Fruit fly (Drosophila melanogaster): Measurements from ENCODE around the gene CG15754.

CG15754 gene

dm6 chrX:13572382-13572781, 44.6 kb downstream of the CG15754 start (continued):
- TF ChIP-seq CG10209 (GFP tag; optimal IDR thresholded peaks at IDR 0.05) (peak; percentile 47), Hmx (GFP tag; optimal IDR thresholded peaks at IDR 0.05) (no peak), al (GFP tag; IDR thresholded peaks at IDR 0.05) (peak; percentile 30; the same call in 1 of the 2 replicates), TFAM (GFP tag; optimal IDR thresholded peaks at IDR 0.05) (no peak), pan (optimal IDR thresholded peaks at IDR 0.05) (no peak), pan (GFP tag; optimal IDR thresholded peaks at IDR 0.05 in 1 of 2, IDR thresholded peaks at IDR 0.05 in 1 of 2) (peak in 1 of 2 experiments; percentile 6), Myb (GFP tag; optimal IDR thresholded peaks at IDR 0.05) (peak; percentile 28), tap (tag; optimal IDR thresholded peaks at IDR 0.05) (peak; percentile 22), Med (GFP tag) (peak; percentile 88), bbx (GFP tag; IDR thresholded peaks at IDR 0.05; ENCODE audit: partially characterized antibody) (no peak), bowl (GFP tag; IDR thresholded peaks at IDR 0.05) (no peak), CG34376 (GFP tag; optimal IDR thresholded peaks at IDR 0.05) (no peak), ash1 (GFP tag; optimal IDR thresholded peaks at IDR 0.05) (no peak), Dll (GFP tag; IDR thresholded peaks at IDR 0.05; ENCODE audit: partially characterized antibody) (no peak), CG11695 (GFP tag; IDR thresholded peaks at IDR 0.05) (peak; percentile 68; the same call in 2 of the 3 replicates), dmrt99B (tag; optimal IDR thresholded peaks at IDR 0.05) (peak; percentile 76), ind (GFP tag; optimal IDR thresholded peaks at IDR 0.05) (peak; percentile 49), ac (GFP tag; optimal IDR thresholded peaks at IDR 0.05) (no peak), rib (GFP tag; IDR thresholded peaks at IDR 0.05) (no peak), jumu (GFP tag; optimal IDR thresholded peaks at IDR 0.05) (peak; percentile 45), CG4404 (GFP tag; IDR thresholded peaks at IDR 0.05) (no peak), Camta (GFP tag; optimal IDR thresholded peaks at IDR 0.05) (peak; percentile 31), Hmr (GFP tag; optimal IDR thresholded peaks at IDR 0.05) (peak; percentile 49), az2 (GFP tag; optimal IDR thresholded peaks at IDR 0.05) (peak; percentile 61), CG15269 (tag; optimal IDR thresholded peaks at IDR 0.05) (peak; percentile 63), Dad (GFP tag; optimal IDR thresholded peaks at IDR 0.05) (peak; percentile 1), stwl (tag; optimal IDR thresholded peaks at IDR 0.05) (no peak), pb (GFP tag; optimal IDR thresholded peaks at IDR 0.05) (peak; percentile 26), Dip3 (GFP tag; optimal IDR thresholded peaks at IDR 0.05) (peak; percentile 22), dati (GFP tag; IDR thresholded peaks at IDR 0.05) (no peak), CG2120 (GFP tag; optimal IDR thresholded peaks at IDR 0.05) (peak; percentile 64), ewg (GFP tag; optimal IDR thresholded peaks at IDR 0.05) (peak; percentile 31), lilli (GFP tag; optimal IDR thresholded peaks at IDR 0.05) (peak; percentile 64), Doc3 (GFP tag; IDR thresholded peaks at IDR 0.05; ENCODE audit: partially characterized antibody) (no peak), CG17186 (GFP tag; optimal IDR thresholded peaks at IDR 0.05) (no peak), CG14667 (GFP tag; IDR thresholded peaks at IDR 0.05) (peak; percentile 36; the same call in 1 of the 2 replicates), Oli (tag; optimal IDR thresholded peaks at IDR 0.05) (peak; percentile 77), Lhr (GFP tag; optimal IDR thresholded peaks at IDR 0.05) (no peak), CG8924 (tag; optimal IDR thresholded peaks at IDR 0.05) (peak; percentile 47), CG9817 (tag; optimal IDR thresholded peaks at IDR 0.05) (peak; percentile 10), Dek (tag; optimal IDR thresholded peaks at IDR 0.05) (no peak), CG18619 (GFP tag; optimal IDR thresholded peaks at IDR 0.05) (peak; percentile 49), sima (GFP tag; optimal IDR thresholded peaks at IDR 0.05) (no peak), Atf6 (GFP tag; IDR thresholded peaks at IDR 0.05) (peak; percentile 49; the same call in 1 of the 2 replicates), Trl (optimal IDR thresholded peaks at IDR 0.05) (no peak), Trl (GFP tag; optimal IDR thresholded peaks at IDR 0.05) (peak; percentile 54), ken (GFP tag; IDR thresholded peaks at IDR 0.05) (0 out of 3 replicates have a peak, but pooled peaks have one; percentile 8), cad (GFP tag; optimal IDR thresholded peaks at IDR 0.05) (no peak), CG6854 (GFP tag; optimal IDR thresholded peaks at IDR 0.05) (no peak), cg (GFP tag; optimal IDR thresholded peaks at IDR 0.05) (no peak), CG7786 (GFP tag; optimal IDR thresholded peaks at IDR 0.05) (peak; percentile 31), schlank (tag; optimal IDR thresholded peaks at IDR 0.05) (no peak)

All from whole organism, embryonic.